Worm (Caenorhabditis elegans) whole organism, early embryonic: ENCODE measurements around the gene dylt-2.

Source experiments
- ama-1 ChIP-seq: fragments of 150-350 bp; optimal IDR thresholded peaks from 2 replicates; lab custom pipeline; 2014
- flt-1 ChIP-seq: fragments of 200-800 bp; sonication (Bioruptor generic); IDR thresholded peaks from 2 replicates; pipeline ENCODE4 v1.3.6; 2022; ENCODE audit warnings: missing genetic modification characterization, missing compliant biosample characterization

DNA sequence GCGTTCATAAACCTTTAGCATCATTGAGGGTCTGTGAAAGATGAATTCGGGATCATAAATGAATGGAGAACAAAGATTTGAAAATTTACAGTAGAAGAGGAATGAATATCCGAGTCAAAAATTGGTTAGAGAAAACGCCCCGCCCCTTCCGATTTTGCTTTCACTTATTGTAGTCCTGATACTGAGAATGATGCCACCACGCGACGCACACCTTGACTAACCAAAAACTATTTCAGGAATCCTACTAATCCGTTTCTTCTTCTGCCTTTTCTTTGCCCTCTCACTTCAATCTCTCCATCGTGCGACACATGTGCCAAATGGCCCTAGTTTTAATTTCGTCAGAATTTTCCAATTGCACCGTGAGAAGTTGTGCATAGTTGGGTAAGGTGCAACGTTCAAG lies 23.5 kb upstream of the dylt-2 start:
- TF ChIP-seq flt-1 (GFP tag; lab: Robert Waterston, UW) (no peak), ama-1 (lab: Kevin White, UChicago) (no peak)
